Fruit fly (Drosophila melanogaster): Measurements from ENCODE around the gene CG18404.

CG18404 gene

DNA sequence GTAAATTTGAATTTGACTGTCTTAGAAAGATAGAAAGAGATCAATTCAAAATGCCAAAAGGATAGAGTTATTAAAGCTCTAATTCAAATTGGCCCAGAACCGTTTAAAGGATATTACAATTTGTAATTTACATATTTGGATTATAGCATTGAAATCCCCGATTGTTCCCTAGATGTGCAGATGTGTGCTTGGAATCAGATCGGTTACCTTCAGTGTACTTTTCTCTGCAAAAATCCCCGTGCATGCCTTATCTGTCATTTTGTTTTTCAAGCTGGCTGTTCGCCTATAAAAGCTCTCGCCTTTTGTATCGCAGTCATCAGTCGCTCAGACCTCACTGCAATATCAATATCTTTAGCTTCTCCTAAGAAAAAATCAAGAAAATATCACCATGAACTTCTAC lies 42.4 kb upstream of the CG18404 start, which contains the start of gene CecA1:
CecA1 (plus strand) TSS at position 315 of the 400 bp plus-strand sequence.
- peak; percentile 71 for TF ChIP-seq svp (GFP tag)
- no peak for TF ChIP-seq Sox15 (GFP tag; optimal IDR thresholded peaks at IDR 0.05)

- TF ChIP-seq CG16779 (tag; optimal IDR thresholded peaks at IDR 0.05) (no peak), dsx (GFP tag; optimal IDR thresholded peaks at IDR 0.05; ENCODE audit: poor library complexity, severe bottlenecking) (no peak), Sox14 (GFP tag; optimal IDR thresholded peaks at IDR 0.05) (no peak), CG15336 (GFP tag; IDR thresholded peaks at IDR 0.05) (no peak), dac (GFP tag; optimal IDR thresholded peaks at IDR 0.05) (no peak), Hr4 (GFP tag; optimal IDR thresholded peaks at IDR 0.05) (no peak), CG11902 (GFP tag; optimal IDR thresholded peaks at IDR 0.05) (no peak), Eip78C (GFP tag) (no peak), CG10631 (GFP tag; optimal IDR thresholded peaks at IDR 0.05) (no peak), CG8319 (GFP tag; optimal IDR thresholded peaks at IDR 0.05) (no peak), Smox (GFP tag; optimal IDR thresholded peaks at IDR 0.05) (no peak), Blimp-1 (GFP tag; optimal IDR thresholded peaks at IDR 0.05) (no peak), CG11294 (GFP tag; IDR thresholded peaks at IDR 0.05) (no peak), cyc (GFP tag; optimal IDR thresholded peaks at IDR 0.05) (no peak), spab (GFP tag; optimal IDR thresholded peaks at IDR 0.05) (no peak)
These were observed 41.1 kb upstream of the CG18404 start, which contains the start of gene CecA2 for dm6 chr3R:30211856-30212255. Gene CecA2, plus strand, starts transcription at chr3R:30212156.

DNA sequence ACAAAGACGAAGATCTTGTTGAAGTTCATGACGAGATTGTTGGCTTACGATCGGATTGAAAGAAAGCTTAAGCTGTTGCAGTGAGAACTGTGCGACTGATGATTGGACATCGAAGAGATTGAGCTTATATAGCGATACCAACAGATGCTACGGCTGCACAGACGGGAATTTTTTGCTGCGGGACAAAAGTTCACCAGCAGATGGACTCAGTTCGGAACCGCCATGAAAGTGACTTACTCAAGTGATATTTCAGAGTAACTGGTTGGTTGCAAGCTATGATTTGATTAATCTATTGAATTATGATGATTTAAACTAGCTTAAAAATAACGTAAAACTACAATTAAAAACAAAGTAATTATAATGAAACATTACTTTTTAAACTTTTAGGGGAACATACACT lies 39.3 kb upstream of the CG18404 start, which contains the start of gene CecB:
CecB (minus strand) TSS at position 101 of the 400 bp plus-strand sequence.
- TF ChIP-seq svp (GFP tag), result peak; percentile 68
- TF ChIP-seq esn (GFP tag; optimal IDR thresholded peaks at IDR 0.05), result no peak

- TF ChIP-seq CG4318 (GFP tag; optimal IDR thresholded peaks at IDR 0.05) (no peak), Sox14 (GFP tag; optimal IDR thresholded peaks at IDR 0.05) (peak; percentile 17), CG10631 (GFP tag; optimal IDR thresholded peaks at IDR 0.05) (no peak), CG31627 (GFP tag; optimal IDR thresholded peaks at IDR 0.05) (no peak), svp (GFP tag) (peak; percentile 78), CG3032 (tag; optimal IDR thresholded peaks at IDR 0.05) (no peak)
These were observed 38.0 kb upstream of the CG18404 start for dm6 chr3R:30215020-30215419.

dm6 chr3R:30216210-30216609 lies 36.8 kb upstream of the CG18404 start, which contains the start of gene CecC:
Gene CecC, plus strand, starts transcription at chr3R:30216484.
- TF ChIP-seq topi (GFP tag; optimal IDR thresholded peaks at IDR 0.05) (no peak), lz (GFP tag; optimal IDR thresholded peaks at IDR 0.05) (no peak), Ets96B (tag; optimal IDR thresholded peaks at IDR 0.05) (no peak), cyc (GFP tag; optimal IDR thresholded peaks at IDR 0.05) (no peak), CG6276 (GFP tag; optimal IDR thresholded peaks at IDR 0.05) (no peak), CG6854 (GFP tag; optimal IDR thresholded peaks at IDR 0.05) (no peak)

DNA sequence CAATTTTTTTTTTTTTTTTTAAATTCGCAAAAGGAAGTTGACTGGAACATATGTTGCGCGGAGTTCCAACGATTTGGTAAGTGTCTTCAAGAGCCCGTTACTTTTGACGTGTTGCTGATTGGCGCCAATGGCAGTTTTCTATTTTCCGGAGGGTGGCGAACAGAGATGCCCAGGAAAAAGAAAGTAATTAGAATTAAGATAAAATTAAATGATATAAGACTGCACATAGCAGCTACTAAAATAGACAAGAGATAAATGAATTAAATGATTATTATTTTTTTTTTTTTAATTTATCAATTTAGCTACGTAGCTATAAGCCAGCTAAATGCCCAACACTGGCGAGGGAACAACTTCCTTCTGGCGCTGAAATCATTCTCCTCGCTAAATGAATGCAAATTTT lies 30.7 kb upstream of the CG18404 start:
- TF ChIP-seq fd59A (GFP tag; optimal IDR thresholded peaks at IDR 0.05) (no peak), spab (GFP tag; optimal IDR thresholded peaks at IDR 0.05) (no peak), Eip78C (GFP tag) (peak; percentile 56), CG1621 (tag; optimal IDR thresholded peaks at IDR 0.05) (no peak), fkh (GFP tag; optimal IDR thresholded peaks at IDR 0.05) (no peak), CG15336 (GFP tag; IDR thresholded peaks at IDR 0.05) (no peak), CG6163 (GFP tag; IDR thresholded peaks at IDR 0.05) (no peak), topi (GFP tag; optimal IDR thresholded peaks at IDR 0.05) (no peak), Ets96B (tag; optimal IDR thresholded peaks at IDR 0.05) (no peak), CG6276 (GFP tag; optimal IDR thresholded peaks at IDR 0.05) (no peak), Sox15 (GFP tag; optimal IDR thresholded peaks at IDR 0.05) (no peak), svp (GFP tag) (peak; percentile 57), CG32006 (GFP tag; optimal IDR thresholded peaks at IDR 0.05) (no peak)
